Fruit fly (Drosophila melanogaster) S2 (cell line): ENCODE measurements around the gene hoip.

Source experiments
- CG8478 ChIP-seq: fragments of >200 bp; optimal IDR thresholded peaks from 2 replicates; lab custom pipeline; 2018
- CTCF ChIP-seq, 2 experiments: fragments of >200 bp; optimal IDR thresholded peaks; 2 replicates each; lab custom pipeline; 2018

DNA sequence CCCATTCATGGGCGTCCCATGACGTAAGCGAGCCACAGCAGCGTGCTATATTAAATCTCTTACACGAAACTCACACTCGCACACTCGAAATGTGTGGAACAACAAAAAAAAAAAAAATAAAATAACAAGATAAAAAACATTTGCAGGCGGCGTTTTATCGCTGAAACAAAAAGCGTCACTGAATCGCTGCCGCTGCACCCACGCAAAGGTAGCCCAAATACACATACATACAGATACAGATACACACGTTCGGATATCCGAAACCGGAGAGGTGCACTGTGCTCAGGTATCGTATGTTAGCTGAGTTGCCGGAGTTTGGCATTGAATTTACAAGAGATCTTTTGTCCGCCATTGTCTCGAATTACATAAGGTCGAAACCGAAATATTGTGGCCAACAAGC is 13.6 kb upstream of the hoip start:
- TF ChIP-seq CTCF (optimal IDR thresholded peaks at IDR 0.05; lab: Kevin White, UChicago) (no peak), CG8478 (lab: Kevin White, UChicago) (no peak)
